Worm (Caenorhabditis elegans): ENCODE measurements around the gene F40A3.6.

ce11 chrV:7893812-7894381 is at the start of gene F40A3.6:
- no peak for TF ChIP-seq ceh-62 (tag; optimal IDR thresholded peaks at IDR 0.05)
- no peak for TF ChIP-seq nhr-28 (tag; optimal IDR thresholded peaks at IDR 0.05)
- TF ChIP-seq cey-2 (tag; optimal IDR thresholded peaks at IDR 0.05; ENCODE audit: borderline replicate concordance, insufficient read depth) = no peak
- TF ChIP-seq R02D3.7 (tag; optimal IDR thresholded peaks at IDR 0.05) = no peak
- TF ChIP-seq lin-15B (tag; optimal IDR thresholded peaks at IDR 0.05) = no peak
- no peak for TF ChIP-seq aly-2 (tag; optimal IDR thresholded peaks at IDR 0.05)
- TF ChIP-seq nhr-11 (tag; optimal IDR thresholded peaks at IDR 0.05) = peak; percentile 47
- no peak for TF ChIP-seq arid-1 (GFP tag; conservative IDR thresholded peaks at IDR 0.05)
- no peak for TF ChIP-seq nhr-77 (tag; optimal IDR thresholded peaks at IDR 0.05)
- no peak for TF ChIP-seq F37D6.2 (tag; optimal IDR thresholded peaks at IDR 0.05)
- no peak for TF ChIP-seq jun-1 (tag; optimal IDR thresholded peaks at IDR 0.05)

Measured in whole organism, L4 larva.